Fruit fly (Drosophila melanogaster) whole organism, embryonic: Measurements from ENCODE around the gene Kdm2.
A peak's percentile ranks its signal among the peaks of the same experiment; 100 is the strongest.

Experiments
- Ada2b ChIP-seq: fragments of 200-800 bp; sonication (Bioruptor generic); IDR thresholded peaks from 2 replicates; pipeline ENCODE4 v1.3.6; 2022; ENCODE audit warnings: missing biosample characterization, missing genetic modification characterization
- BEAF-32 ChIP-seq: fragments of 200-800 bp; sonication (Bioruptor generic); optimal IDR thresholded peaks from 3 replicates; lab custom pipeline; 2017; ENCODE audit warnings: missing biosample characterization, missing genetic modification characterization, mild to moderate bottlenecking, moderate library complexity, missing genetic modification reagents
- Bteb2 ChIP-seq: fragments of 200-800 bp; sonication (Bioruptor generic); optimal IDR thresholded peaks from 2 replicates; lab custom pipeline; 2016; ENCODE audit warnings: missing biosample characterization, missing genetic modification characterization
- CG10543 ChIP-seq: fragments of 200-800 bp; sonication (Bioruptor generic); optimal IDR thresholded peaks from 3 replicates; lab custom pipeline; 2017; ENCODE audit warnings: missing biosample characterization, mild to moderate bottlenecking, missing genetic modification characterization, moderate library complexity
- CG12155 ChIP-seq: fragments of 200-800 bp; sonication (Bioruptor generic); optimal IDR thresholded peaks from 3 replicates; lab custom pipeline; 2016; ENCODE audit warnings: missing biosample characterization, missing genetic modification characterization
- CG12236 ChIP-seq: fragments of 200-800 bp; sonication (Bioruptor generic); optimal IDR thresholded peaks from 2 replicates; lab custom pipeline; 2016; ENCODE audit warnings: missing biosample characterization, missing genetic modification characterization
- CG12391 ChIP-seq: fragments of 200-800 bp; sonication (Bioruptor generic); optimal IDR thresholded peaks from 3 replicates; lab custom pipeline; 2018; ENCODE audit warnings: missing biosample characterization, mild to moderate bottlenecking, missing genetic modification characterization, moderate library complexity
- CG13296 ChIP-seq: fragments of 200-800 bp; sonication (Bioruptor generic); optimal IDR thresholded peaks from 3 replicates; lab custom pipeline; 2018; ENCODE audit warnings: missing biosample characterization, mild to moderate bottlenecking, missing genetic modification characterization
- CG15696 ChIP-seq: fragments of 200-800 bp; sonication (Bioruptor generic); optimal IDR thresholded peaks from 2 replicates; lab custom pipeline; 2019; ENCODE audit warnings: missing biosample characterization, mild to moderate bottlenecking, missing genetic modification characterization, moderate library complexity
- CG1602 ChIP-seq: fragments of 200-800 bp; sonication (Bioruptor generic); optimal IDR thresholded peaks from 3 replicates; lab custom pipeline; 2016; ENCODE audit warnings: missing biosample characterization, missing genetic modification characterization
- CG16813 ChIP-seq: fragments of 200-800 bp; sonication (Bioruptor generic); IDR thresholded peaks from 3 replicates; pipeline ENCODE4 v1.3.6; 2022; ENCODE audit warnings: missing biosample characterization, missing genetic modification characterization; ENCODE audit not compliant: partially characterized antibody
- CG2120 ChIP-seq: fragments of 200-800 bp; sonication (Bioruptor generic); optimal IDR thresholded peaks from 3 replicates; lab custom pipeline; 2016; ENCODE audit warnings: missing biosample characterization, missing genetic modification characterization
- CG32532 ChIP-seq: fragments of 200-800 bp; sonication (Bioruptor generic); IDR thresholded peaks from 2 replicates; pipeline ENCODE4 v1.3.6; 2022; ENCODE audit warnings: missing biosample characterization, missing genetic modification characterization
- CG34224 ChIP-seq: fragments of 200-800 bp; sonication (Bioruptor generic); IDR thresholded peaks from 3 replicates; pipeline ENCODE4 v1.3.6; 2022; ENCODE audit warnings: missing biosample characterization, missing genetic modification characterization; ENCODE audit not compliant: partially characterized antibody
- CG43689 ChIP-seq: fragments of 200-800 bp; sonication (Bioruptor generic); IDR thresholded peaks from 2 replicates; pipeline ENCODE4 v1.3.6; 2022; ENCODE audit warnings: missing biosample characterization, missing genetic modification characterization
- CG8281 ChIP-seq: fragments of 200-800 bp; sonication (Bioruptor generic); optimal IDR thresholded peaks from 2 replicates; lab custom pipeline; 2018; ENCODE audit warnings: missing biosample characterization, mild to moderate bottlenecking, missing genetic modification characterization, moderate library complexity
- CG8478 ChIP-seq: fragments of >200 bp; optimal IDR thresholded peaks from 2 replicates; lab custom pipeline; 2018
- CG8924 ChIP-seq: fragments of 200-800 bp; optimal IDR thresholded peaks from 3 replicates; lab custom pipeline; 2019; ENCODE audit warnings: missing biosample characterization, mild to moderate bottlenecking, missing genetic modification characterization, moderate library complexity
- CG9817 ChIP-seq: fragments of 200-800 bp; sonication (Bioruptor generic); optimal IDR thresholded peaks from 2 replicates; lab custom pipeline; 2018; ENCODE audit warnings: missing biosample characterization, mild to moderate bottlenecking, missing genetic modification characterization, moderate library complexity
- Dip3 ChIP-seq: fragments of 200-800 bp; sonication (Bioruptor generic); optimal IDR thresholded peaks from 3 replicates; lab custom pipeline; 2016; ENCODE audit warnings: missing biosample characterization, missing genetic modification characterization
- Dref ChIP-seq: fragments of 200-800 bp; sonication (Bioruptor generic); IDR thresholded peaks from 2 replicates; pipeline ENCODE4 v1.3.6; 2022; ENCODE audit warnings: missing biosample characterization, missing genetic modification characterization
- Elba2 ChIP-seq: fragments of 200-800 bp; sonication (Bioruptor generic); optimal IDR thresholded peaks from 3 replicates; lab custom pipeline; 2016; ENCODE audit warnings: missing biosample characterization, missing genetic modification characterization
- Fer2 ChIP-seq: fragments of 200-800 bp; sonication (Bioruptor generic); optimal IDR thresholded peaks from 2 replicates; lab custom pipeline; 2018; ENCODE audit warnings: missing biosample characterization, mild to moderate bottlenecking, missing genetic modification characterization, moderate library complexity
- HmgZ ChIP-seq: fragments of 200-800 bp; sonication (Bioruptor generic); optimal IDR thresholded peaks from 2 replicates; lab custom pipeline; 2018; ENCODE audit warnings: missing biosample characterization, mild to moderate bottlenecking, missing genetic modification characterization
- Hr39 ChIP-seq: fragments of >200 bp; optimal IDR thresholded peaks from 2 replicates; lab custom pipeline; 2017
- Lhr ChIP-seq: fragments of 200-800 bp; sonication (Bioruptor generic); optimal IDR thresholded peaks from 3 replicates; lab custom pipeline; 2017; ENCODE audit warnings: mild to moderate bottlenecking, missing biosample characterization, missing genetic modification reagents, missing genetic modification characterization
- MBD-R2 ChIP-seq: fragments of 200-800 bp; sonication (Bioruptor generic); IDR thresholded peaks from 2 replicates; pipeline ENCODE4 v1.3.6; 2022; ENCODE audit warnings: missing biosample characterization, missing genetic modification characterization
- Meics ChIP-seq: fragments of 200-800 bp; sonication (Bioruptor generic); optimal IDR thresholded peaks from 2 replicates; lab custom pipeline; 2017; ENCODE audit warnings: missing biosample characterization, mild to moderate bottlenecking, missing genetic modification characterization
- Oaz ChIP-seq: fragments of 200-800 bp; sonication (Bioruptor generic); IDR thresholded peaks from 2 replicates; pipeline ENCODE4 v1.3.6; 2022; ENCODE audit warnings: missing biosample characterization, missing genetic modification characterization
- Ptx1 ChIP-seq: fragments of 200-800 bp; sonication (Bioruptor generic); IDR thresholded peaks from 2 replicates; pipeline ENCODE4 v1.3.6; 2022; ENCODE audit warnings: missing biosample characterization, missing genetic modification characterization
- Rfx ChIP-seq: fragments of 200-800 bp; sonication (Bioruptor generic); IDR thresholded peaks from 2 replicates; pipeline ENCODE4 v1.3.6; 2022; ENCODE audit warnings: missing biosample characterization, missing genetic modification characterization
- Sin3A ChIP-seq: fragments of >200 bp; optimal IDR thresholded peaks from 2 replicates; lab custom pipeline; 2018
- Spps ChIP-seq: fragments of 200-800 bp; sonication (Bioruptor generic); optimal IDR thresholded peaks from 2 replicates; lab custom pipeline; 2018; ENCODE audit warnings: missing biosample characterization, mild to moderate bottlenecking, missing genetic modification characterization
- Sry-δ ChIP-seq: fragments of 200-800 bp; sonication (Bioruptor generic); optimal IDR thresholded peaks from 2 replicates; lab custom pipeline; 2016; ENCODE audit warnings: missing biosample characterization, missing genetic modification characterization
- Trl ChIP-seq, 3 experiments: fragments of >200 bp in 2 of 3; fragments of 200-800 bp in 1 of 3; sonication (Bioruptor generic) in 1 of 3; optimal IDR thresholded peaks; 2 replicates in 1 of 3; 3 replicates in 2 of 3; lab custom pipeline; 2016 to 2017; ENCODE audit warnings: missing biosample characterization in 1 of 3, missing genetic modification characterization in 1 of 3
- amos ChIP-seq: fragments of 200-800 bp; sonication (Bioruptor generic); IDR thresholded peaks from 2 replicates; pipeline ENCODE4 v1.3.6; 2022; ENCODE audit warnings: missing biosample characterization, missing genetic modification characterization; ENCODE audit not compliant: partially characterized antibody
- ash1 ChIP-seq: fragments of 200-800 bp; sonication (Bioruptor generic); optimal IDR thresholded peaks from 2 replicates; lab custom pipeline; 2018; ENCODE audit warnings: missing biosample characterization, mild to moderate bottlenecking, missing genetic modification characterization
- chn ChIP-seq: fragments of 200-800 bp; sonication (Bioruptor generic); optimal IDR thresholded peaks from 2 replicates; lab custom pipeline; 2016; ENCODE audit warnings: missing biosample characterization, missing genetic modification characterization
- disco-r ChIP-seq: fragments of 200-800 bp; sonication (Bioruptor generic); optimal IDR thresholded peaks from 2 replicates; lab custom pipeline; 2016; ENCODE audit warnings: missing biosample characterization, missing genetic modification characterization
- ftz-f1 ChIP-seq: fragments of 200-800 bp; sonication (Bioruptor generic); optimal IDR thresholded peaks from 2 replicates; lab custom pipeline; 2016; ENCODE audit warnings: missing biosample characterization, missing genetic modification characterization
- ind ChIP-seq: fragments of 200-800 bp; sonication (Bioruptor generic); optimal IDR thresholded peaks from 3 replicates; lab custom pipeline; 2016; ENCODE audit warnings: missing biosample characterization, missing genetic modification characterization
- nmo ChIP-seq: fragments of 200-800 bp; sonication (Bioruptor generic); optimal IDR thresholded peaks from 2 replicates; lab custom pipeline; 2018; ENCODE audit warnings: missing biosample characterization, mild to moderate bottlenecking, missing genetic modification characterization, moderate library complexity
- nom ChIP-seq: fragments of 200-800 bp; sonication (Bioruptor generic); optimal IDR thresholded peaks from 2 replicates; lab custom pipeline; 2017; ENCODE audit warnings: missing biosample characterization, missing genetic modification characterization, mild to moderate bottlenecking, moderate library complexity, missing genetic modification reagents
- p53 ChIP-seq: fragments of 200-800 bp; sonication (Bioruptor generic); optimal IDR thresholded peaks from 2 replicates; lab custom pipeline; 2016; ENCODE audit warnings: missing biosample characterization, missing genetic modification characterization
- peb ChIP-seq: fragments of 200-800 bp; sonication (Bioruptor generic); IDR thresholded peaks from 2 replicates; pipeline ENCODE4 v1.3.6; 2022; ENCODE audit warnings: missing biosample characterization, missing genetic modification characterization
- psq ChIP-seq: fragments of 200-800 bp; sonication (Bioruptor generic); optimal IDR thresholded peaks from 2 replicates; lab custom pipeline; 2017; ENCODE audit warnings: missing biosample characterization, missing genetic modification characterization
- pzg ChIP-seq: fragments of 200-800 bp; sonication (Bioruptor generic); optimal IDR thresholded peaks from 3 replicates; lab custom pipeline; 2018; ENCODE audit warnings: missing biosample characterization, mild to moderate bottlenecking, missing genetic modification characterization, moderate library complexity
- tgo ChIP-seq: fragments of 200-800 bp; sonication (Bioruptor generic); IDR thresholded peaks from 3 replicates; pipeline ENCODE4 v1.3.6; 2022; ENCODE audit warnings: missing biosample characterization, missing genetic modification characterization
- tx ChIP-seq: fragments of 200-800 bp; sonication (Bioruptor generic); optimal IDR thresholded peaks from 2 replicates; lab custom pipeline; 2016; ENCODE audit warnings: missing biosample characterization, missing genetic modification characterization
- unpg ChIP-seq: fragments of 200-800 bp; sonication (Bioruptor generic); optimal IDR thresholded peaks from 3 replicates; lab custom pipeline; 2018; ENCODE audit warnings: missing biosample characterization, mild to moderate bottlenecking, missing genetic modification characterization, moderate library complexity
- vvl ChIP-seq: fragments of 200-800 bp; sonication (Bioruptor generic); IDR thresholded peaks from 2 replicates; pipeline ENCODE4 v1.3.6; 2022; ENCODE audit warnings: missing biosample characterization, missing genetic modification characterization

The Kdm2 gene

DNA sequence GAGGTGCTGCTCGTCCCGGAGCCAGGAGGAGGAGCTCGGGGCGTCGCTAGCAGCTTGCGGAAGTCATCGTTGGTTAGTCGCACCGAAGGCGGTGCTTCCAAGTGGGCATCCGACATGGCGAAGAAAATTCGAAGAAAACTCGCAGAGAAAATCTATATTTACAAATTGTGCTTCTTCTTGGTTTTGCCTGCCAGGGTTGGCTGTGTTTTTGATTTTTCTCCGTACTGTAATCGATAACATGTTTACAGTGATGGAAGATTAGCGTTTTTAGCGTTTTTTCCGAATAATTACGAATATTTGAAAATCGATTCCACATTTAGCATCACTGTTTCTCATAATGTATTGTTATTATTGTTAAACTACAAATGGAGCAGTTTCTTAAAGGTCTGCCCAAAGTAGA, 12.6 kb downstream of the Kdm2 start, which contains the start of the genes beag and Ada (continued):
- peak; percentile 28 for TF ChIP-seq Sin3A (lab: Kevin White, UChicago)
- peak; percentile 55 for TF ChIP-seq BEAF-32 (GFP tag; lab: Kevin White, UChicago)
- peak; percentile 73 for TF ChIP-seq pzg (GFP tag; lab: Kevin White, UChicago)
- TF ChIP-seq nmo = peak; percentile 51
- TF ChIP-seq CG34224 (GFP tag; lab: Robert Waterston, UW) = peak; percentile 48; the same call in 1 of the 3 replicates
- peak; percentile 82 for TF ChIP-seq Rfx (GFP tag; lab: Robert Waterston, UW)
- TF ChIP-seq CG9817 (tag; lab: Kevin White, UChicago) = peak; percentile 32
- TF ChIP-seq CG32532 = peak; percentile 71
- TF ChIP-seq CG8281 (tag; lab: Kevin White, UChicago) = no peak
- peak; percentile 60 for TF ChIP-seq CG8924
- TF ChIP-seq Trl (optimal IDR thresholded peaks at IDR 0.05; lab: Kevin White, UChicago) = no peak
- peak; percentile 32 for TF ChIP-seq Trl (GFP tag; optimal IDR thresholded peaks at IDR 0.05; lab: Kevin White, UChicago)
- TF ChIP-seq p53 (GFP tag; lab: Kevin White, UChicago) = no peak
- peak; percentile 39 for TF ChIP-seq chn (GFP tag; lab: Kevin White, UChicago)
- no peak for TF ChIP-seq Spps (tag; lab: Kevin White, UChicago)
- TF ChIP-seq CG16813 (GFP tag; lab: Robert Waterston, UW) = peak; percentile 49; the same call in 1 of the 3 replicates
- peak; percentile 98 for TF ChIP-seq MBD-R2 (GFP tag; lab: Robert Waterston, UW)
- peak; percentile 41; the same call in 1 of the 2 replicates for TF ChIP-seq amos (GFP tag; lab: Robert Waterston, UW)
- peak; percentile 7 for TF ChIP-seq nom (GFP tag; lab: Kevin White, UChicago)
- no peak for TF ChIP-seq Hr39
- no peak for TF ChIP-seq ash1
- TF ChIP-seq Oaz = no peak
- TF ChIP-seq Ada2b (GFP tag; lab: Robert Waterston, UW) = peak; percentile 7; the same call in 1 of the 2 replicates
- TF ChIP-seq tgo = no peak
- TF ChIP-seq Lhr (GFP tag; lab: Kevin White, UChicago) = peak; percentile 18
- no peak for TF ChIP-seq CG8478
- peak; percentile 51 for TF ChIP-seq CG13296 (GFP tag; lab: Kevin White, UChicago)
- no peak for TF ChIP-seq CG43689 (GFP tag; lab: Robert Waterston, UW)
- TF ChIP-seq peb (GFP tag; lab: Robert Waterston, UW) = no peak
- peak; percentile 81 for TF ChIP-seq CG2120
- peak; percentile 69 for TF ChIP-seq Sry-δ (GFP tag; lab: Kevin White, UChicago)
- TF ChIP-seq CG15696 (tag; lab: Kevin White, UChicago) = peak; percentile 34
- TF ChIP-seq Ptx1 (GFP tag; lab: Robert Waterston, UW) = peak; percentile 54
- peak; percentile 90 for TF ChIP-seq Dref (GFP tag; lab: Robert Waterston, UW)
- peak; percentile 70 for TF ChIP-seq HmgZ (tag; lab: Kevin White, UChicago)
- peak; percentile 38 for TF ChIP-seq tx (GFP tag; lab: Kevin White, UChicago)
- TF ChIP-seq unpg = peak; percentile 44
- TF ChIP-seq CG12391 (tag; lab: Kevin White, UChicago) = peak; percentile 64
- peak; percentile 41 for TF ChIP-seq CG12155
- TF ChIP-seq CG12236 (GFP tag; lab: Kevin White, UChicago) = no peak
- peak; percentile 26 for TF ChIP-seq Fer2
- peak; percentile 33 for TF ChIP-seq disco-r (GFP tag; lab: Kevin White, UChicago)
- peak; percentile 52 for TF ChIP-seq vvl
- peak; percentile 26 for TF ChIP-seq ind
- TF ChIP-seq CG10543 (GFP tag; lab: Kevin White, UChicago) = peak; percentile 8
- TF ChIP-seq Dip3 = no peak
- peak; percentile 19 for TF ChIP-seq CG1602 (GFP tag; lab: Kevin White, UChicago)
- TF ChIP-seq ftz-f1 (GFP tag; lab: Kevin White, UChicago) = peak; percentile 6
- TF ChIP-seq psq (GFP tag; lab: Kevin White, UChicago) = peak; percentile 16
- no peak for TF ChIP-seq Elba2 (GFP tag; lab: Kevin White, UChicago)
- TF ChIP-seq Meics (GFP tag; lab: Kevin White, UChicago) = peak; percentile 48
- TF ChIP-seq Bteb2 (GFP tag; lab: Kevin White, UChicago) = peak; percentile 35
